Worm (Caenorhabditis elegans): Measurements from ENCODE around the gene acs-1.

acs-1 gene

DNA sequence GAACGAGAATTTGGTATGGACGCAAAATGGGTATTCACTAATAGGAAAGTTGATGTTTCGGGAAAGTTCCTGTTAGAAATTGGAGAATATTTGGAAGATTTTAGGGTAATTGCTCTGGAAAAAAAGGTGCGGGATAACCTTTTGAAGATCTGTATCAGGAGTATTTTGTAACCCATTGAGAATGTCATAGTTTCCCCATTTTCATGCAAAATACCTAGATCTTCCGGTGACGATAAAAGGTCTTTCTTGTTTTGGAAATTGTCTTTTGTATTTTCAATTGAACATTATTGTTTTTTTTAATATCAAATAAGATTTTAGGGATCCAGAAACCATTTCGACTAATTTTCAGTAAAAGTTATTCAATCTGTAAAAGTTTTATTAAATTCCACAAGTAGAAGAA, 36.8 kb downstream of the acs-1 start, which contains the start of gene spp-19:
spp-19 (minus strand) TSS at position 101 of the 400 bp plus-strand sequence.
- TF ChIP-seq die-1 (tag; optimal IDR thresholded peaks at IDR 0.05) = no peak
- TF ChIP-seq F10E7.11 (tag; optimal IDR thresholded peaks at IDR 0.05) = no peak
- no peak for TF ChIP-seq F57A8.1 (GFP tag; optimal IDR thresholded peaks at IDR 0.05)
- no peak for TF ChIP-seq Y67H2A.10 (GFP tag; conservative IDR thresholded peaks at IDR 0.05)
- no peak for TF ChIP-seq dpl-1 (GFP tag; optimal IDR thresholded peaks at IDR 0.05)

DNA sequence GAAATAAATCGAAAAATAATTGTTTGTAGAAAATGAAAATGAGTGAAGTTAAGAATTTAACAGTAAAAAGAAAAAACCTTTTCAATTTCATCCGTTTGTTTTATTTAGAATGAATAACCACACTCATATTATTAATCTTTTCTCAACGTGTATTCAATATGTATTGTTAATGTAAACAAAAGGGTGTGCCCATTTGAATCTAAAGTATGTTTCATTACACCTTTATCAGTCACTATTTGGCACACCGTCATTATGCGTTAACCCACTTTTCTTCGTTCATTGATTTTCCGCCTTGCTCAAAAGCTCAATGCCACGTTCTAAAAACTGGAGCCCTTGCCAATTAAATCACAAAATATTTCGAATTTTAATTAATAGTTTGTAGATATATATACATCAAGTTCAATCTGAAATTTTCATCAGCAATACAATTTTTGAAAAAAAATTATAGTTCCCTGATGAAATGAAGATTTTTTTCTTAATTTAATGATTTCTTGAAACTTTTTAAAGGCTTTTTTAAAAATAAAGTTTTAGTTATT, 41.1 kb downstream of the acs-1 start, which contains the start of gene K04A8.1:
K04A8.1 (plus strand) TSS at position 486 of the 536 bp plus-strand sequence.
- TF ChIP-seq akir-1 (GFP tag; optimal IDR thresholded peaks at IDR 0.05) (no peak), nhr-80 (tag; optimal IDR thresholded peaks at IDR 0.05) (peak; percentile 44), nfyb-1 (GFP tag; IDR thresholded peaks at IDR 0.05) (no peak), hlh-26 (GFP tag; conservative IDR thresholded peaks at IDR 0.05) (no peak), nfya-2 (GFP tag; IDR thresholded peaks at IDR 0.05) (no peak)

DNA sequence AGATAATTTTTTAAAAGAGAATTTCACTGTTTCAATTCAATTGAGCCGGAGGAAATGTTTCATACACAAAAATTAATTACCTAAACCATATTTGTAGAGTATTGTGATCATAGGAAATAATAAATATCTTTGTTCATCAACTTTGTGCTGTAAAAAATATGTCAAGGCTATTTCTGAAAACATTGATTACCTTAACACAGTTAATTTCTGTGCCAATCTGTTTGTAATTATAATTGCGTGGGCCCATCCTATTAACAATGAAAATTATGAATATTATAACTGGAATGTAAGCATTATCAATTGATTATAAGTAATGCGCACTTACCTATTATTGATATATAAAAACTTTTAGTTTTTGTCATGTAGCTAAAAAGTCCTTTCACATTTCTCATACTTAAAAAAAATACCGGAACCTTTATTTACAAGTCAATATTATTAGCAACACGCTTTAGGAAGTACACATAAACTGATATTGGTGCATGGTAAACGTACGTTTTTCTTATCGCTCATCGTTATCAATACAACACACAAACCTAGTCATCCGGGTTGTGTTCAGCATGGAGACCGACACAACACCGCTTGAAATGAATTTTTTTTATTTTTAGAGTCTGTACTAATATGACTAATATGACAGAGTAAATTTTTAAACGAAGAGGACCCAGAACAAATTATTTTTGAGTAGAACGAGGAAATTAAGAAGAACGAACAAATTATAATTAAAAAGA, 50.8 kb downstream of the acs-1 start, which contains the start of gene fut-2:
fut-2 (minus strand) TSS at position 485 of the 725 bp plus-strand sequence.
- TF ChIP-seq akir-1 (GFP tag; optimal IDR thresholded peaks at IDR 0.05) (no peak), nhr-80 (tag; optimal IDR thresholded peaks at IDR 0.05) (peak; percentile 84), Y67H2A.10 (GFP tag; conservative IDR thresholded peaks at IDR 0.05) (no peak)

DNA sequence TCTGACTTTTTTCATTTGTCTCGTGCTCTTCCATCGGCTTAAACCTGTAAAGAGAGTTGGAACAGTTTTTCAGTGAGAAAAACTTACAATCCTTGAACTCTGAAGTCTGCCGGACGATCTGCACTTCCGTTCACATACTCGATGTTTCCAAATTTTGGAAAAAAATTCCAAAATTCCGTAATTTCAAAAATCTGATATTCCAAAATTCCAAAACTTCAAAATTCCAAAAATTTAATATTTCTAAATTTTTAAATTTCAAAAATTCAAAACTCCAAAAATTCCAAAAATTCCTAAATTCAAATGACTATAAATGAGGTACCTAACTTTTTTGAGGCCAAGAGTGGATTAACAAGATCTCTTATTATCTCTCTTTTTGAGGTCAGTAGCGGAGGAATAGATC, 51.8 kb downstream of the acs-1 start, which contains the start of gene EGAP9.4:
EGAP9.4 (plus strand) TSS at position 301 of the 400 bp plus-strand sequence.
- TF ChIP-seq lin-35 (GFP tag; optimal IDR thresholded peaks at IDR 0.05) (no peak), efl-1 (GFP tag; optimal IDR thresholded peaks at IDR 0.05) (no peak), F57C9.4 (tag; optimal IDR thresholded peaks at IDR 0.05) (no peak), gei-17 (GFP tag; optimal IDR thresholded peaks at IDR 0.05) (no peak), let-526 (GFP tag; IDR thresholded peaks at IDR 0.05) (no peak), hsf-1 (GFP tag; IDR thresholded peaks at IDR 0.05) (no peak), nfyb-1 (GFP tag; IDR thresholded peaks at IDR 0.05) (no peak)

DNA sequence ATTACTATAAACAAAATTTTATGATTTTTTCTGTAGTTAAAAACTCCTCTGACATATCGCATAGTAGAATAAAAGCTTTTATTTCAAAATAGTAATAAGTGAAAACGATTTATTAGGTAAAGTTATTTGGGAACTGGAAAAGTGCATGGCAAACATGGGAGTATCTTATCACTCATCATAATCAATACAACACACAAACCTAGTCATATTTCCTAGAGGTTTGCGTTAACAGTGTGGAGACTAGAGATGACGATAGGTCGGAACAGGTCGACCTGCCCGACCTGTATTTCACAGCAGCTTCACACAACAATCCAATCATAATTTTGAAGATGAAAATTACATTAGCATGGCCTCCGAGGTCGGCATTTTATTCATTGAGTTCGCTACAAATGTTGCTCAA, 55.2 kb downstream of the acs-1 start, which contains the start of gene EGAP9.3:
EGAP9.3 (minus strand) TSS at position 131 of the 400 bp plus-strand sequence.
- peak; percentile 59 for TF ChIP-seq nhr-80 (tag; optimal IDR thresholded peaks at IDR 0.05)
- TF ChIP-seq nhr-90 (tag; optimal IDR thresholded peaks at IDR 0.05) = no peak

Measured in whole organism, young adult.